Worm (Caenorhabditis elegans) whole organism, young adult: ENCODE data around the gene dhs-16.

ENCODE experiments used
- F49E8.2 ChIP-seq: sonication (generic microtip); optimal IDR thresholded peaks from 3 replicates; lab custom pipeline; 2017; ENCODE audit warnings: missing genetic modification characterization, mild to moderate bottlenecking, missing compliant biosample characterization, antibody characterized with exemption, moderate library complexity; ENCODE audit not compliant: insufficient read depth
- ama-1 ChIP-seq, 3 experiments: fragments of 150-350 bp in 1 of 3; sonication (generic microtip) in 2 of 3; optimal IDR thresholded peaks; 2 replicates each; lab custom pipeline; 2014 to 2018; ENCODE audit warnings: missing biosample characterization in 2 of 3, missing genetic modification characterization in 2 of 3, missing genetic modification reagents in 2 of 3
- ceh-100 ChIP-seq: fragments of 200-800 bp; sonication (Bioruptor generic); IDR thresholded peaks from 2 replicates; pipeline ENCODE4 v1.3.6; 2022; ENCODE audit warnings: missing genetic modification reagents, missing genetic modification characterization, missing compliant biosample characterization
- ceh-27 ChIP-seq: fragments of 200-800 bp; sonication (Bioruptor generic); optimal IDR thresholded peaks from 2 replicates; lab custom pipeline; 2018; ENCODE audit warnings: mild to moderate bottlenecking, missing genetic modification characterization, moderate library complexity, missing compliant biosample characterization
- die-1 ChIP-seq: sonication (generic microtip); optimal IDR thresholded peaks from 2 replicates; lab custom pipeline; 2016; ENCODE audit warnings: missing genotype, mild to moderate bottlenecking, missing genetic modification characterization, missing compliant biosample characterization
- dpff-1 ChIP-seq: sonication (generic microtip); optimal IDR thresholded peaks from 2 replicates; lab custom pipeline; 2017; ENCODE audit warnings: mild to moderate bottlenecking, missing genetic modification characterization, missing compliant biosample characterization
- lsl-1 ChIP-seq: fragments of 200-800 bp; sonication (Bioruptor generic); optimal IDR thresholded peaks from 2 replicates; lab custom pipeline; 2018; ENCODE audit warnings: mild to moderate bottlenecking, missing genetic modification characterization, moderate library complexity, missing compliant biosample characterization
- nhr-80 ChIP-seq: sonication (generic microtip); optimal IDR thresholded peaks from 2 replicates; lab custom pipeline; 2016; ENCODE audit warnings: missing genetic modification characterization, missing compliant biosample characterization

DNA sequence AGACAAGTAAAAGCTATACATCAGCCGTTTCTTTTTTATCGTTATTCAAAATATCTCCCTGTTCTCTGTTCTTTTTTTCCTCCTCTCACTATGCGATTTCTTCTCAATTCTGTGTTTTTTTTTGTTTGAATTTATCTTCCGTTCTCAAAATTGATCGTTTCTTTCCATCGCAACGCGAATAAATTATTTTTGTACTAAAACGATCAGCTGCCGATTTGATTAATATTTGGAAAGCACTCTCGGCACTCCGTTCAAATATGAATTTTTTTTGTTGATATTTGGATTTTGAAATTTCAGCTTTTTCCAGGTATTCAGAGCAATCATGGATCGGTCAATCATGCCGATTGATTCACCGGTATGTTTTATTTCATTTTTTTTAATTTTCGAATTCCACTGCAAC, 40.4 kb upstream of the dhs-16 start, which contains the start of gene pst-1:
- no peak for TF ChIP-seq F49E8.2 (tag; lab: Kevin White, UChicago)
- no peak for TF ChIP-seq ceh-100 (GFP tag; lab: Robert Waterston, UW)
- no peak for TF ChIP-seq die-1
- TF ChIP-seq lsl-1: no peak
- TF ChIP-seq ama-1 (optimal IDR thresholded peaks at IDR 0.05; lab: Kevin White, UChicago): no peak
- no peak for TF ChIP-seq ama-1 (GFP tag; optimal IDR thresholded peaks at IDR 0.05; lab: Kevin White, UChicago)
- TF ChIP-seq nhr-80 (tag; lab: Kevin White, UChicago): no peak
- no peak for TF ChIP-seq dpff-1 (tag; lab: Kevin White, UChicago)
- TF ChIP-seq ceh-27 (GFP tag; lab: Kevin White, UChicago): no peak
